Fruit fly (Drosophila melanogaster) whole organism: Measurements from ENCODE around the gene Tie.

Experiments used
- CG8478 ChIP-seq: fragments of >200 bp; optimal IDR thresholded peaks from 2 replicates; lab custom pipeline; 2018; ENCODE audit warnings: inconsistent platforms
- Dll ChIP-seq: fragments of >200 bp; optimal IDR thresholded peaks from 2 replicates; lab custom pipeline; 2017
- EcR ChIP-seq, 2 experiments: fragments of >200 bp; optimal IDR thresholded peaks; 2 replicates each; lab custom pipeline; 2017; ENCODE audit warnings: missing biosample characterization in 2 of 2, missing genetic modification characterization in 2 of 2, missing genetic modification reagents in 2 of 2
- pan ChIP-seq: fragments of >200 bp; optimal IDR thresholded peaks from 2 replicates; lab custom pipeline; 2017
- psq ChIP-seq: fragments of >200 bp; optimal IDR thresholded peaks from 2 replicates; lab custom pipeline; 2017
- usp ChIP-seq: fragments of >200 bp; optimal IDR thresholded peaks from 2 replicates; lab custom pipeline; 2017; ENCODE audit warnings: missing biosample characterization, missing genetic modification characterization, mixed read lengths

Tie gene

dm6 chr3L:4521809-4522208 is 10.1 kb downstream of the Tie start:
- TF ChIP-seq pan (lab: Kevin White, UChicago) (no peak), usp (GFP tag; lab: Kevin White, UChicago) (no peak), EcR (GFP tag; optimal IDR thresholded peaks at IDR 0.05; lab: Kevin White, UChicago) (no peak), CG8478 (no peak), psq (lab: Kevin White, UChicago) (no peak), Dll (no peak)

DNA sequence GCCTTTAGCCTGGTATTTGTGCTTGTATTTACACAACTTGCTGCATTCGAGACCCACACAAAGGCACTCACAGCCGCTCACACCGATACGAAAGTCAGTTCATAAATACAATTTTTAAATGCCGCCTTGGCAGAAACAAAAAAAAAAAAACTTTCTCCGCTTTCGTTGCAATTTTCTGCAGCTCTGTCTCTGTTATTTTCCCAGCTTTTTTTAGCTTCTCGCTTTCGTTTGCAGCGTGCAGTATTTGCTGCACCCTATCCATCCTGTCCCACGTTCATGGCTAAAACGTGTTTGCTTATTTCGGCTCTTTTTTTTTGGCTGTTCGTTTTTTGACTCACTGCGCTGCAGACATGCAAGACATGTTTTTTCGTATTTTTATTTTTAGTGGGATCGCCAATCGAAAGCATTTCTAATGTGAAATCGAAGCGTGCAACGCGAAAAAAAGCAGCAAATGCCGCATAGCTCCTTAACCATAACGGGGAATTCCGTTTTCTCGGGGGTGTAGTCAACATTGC is 12.5 kb downstream of the Tie start:
- TF ChIP-seq psq (lab: Kevin White, UChicago), result no peak
- TF ChIP-seq EcR (GFP tag; optimal IDR thresholded peaks at IDR 0.05; lab: Kevin White, UChicago), result no peak

DNA sequence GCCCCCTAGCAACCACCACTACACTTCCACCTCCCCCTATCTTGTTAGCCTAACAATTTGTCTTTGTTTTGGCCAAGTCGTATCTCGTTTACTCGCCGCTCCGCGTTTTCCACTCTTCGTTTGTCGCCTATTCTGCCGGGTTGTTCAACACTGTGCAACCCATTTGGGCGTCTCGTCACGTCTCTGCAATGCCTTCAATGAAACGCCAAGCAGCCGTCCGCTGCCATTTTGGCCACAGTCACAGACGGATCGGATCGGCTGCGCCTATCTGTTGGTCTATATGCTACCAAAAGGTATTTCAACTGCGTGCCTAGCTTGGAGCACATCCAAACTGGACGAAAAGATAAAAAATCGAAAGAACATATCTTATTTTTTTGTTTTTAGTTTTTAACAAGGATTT is 15.6 kb downstream of the Tie start:
- TF ChIP-seq pan (lab: Kevin White, UChicago) (no peak), Dll (no peak), psq (lab: Kevin White, UChicago) (no peak)

DNA sequence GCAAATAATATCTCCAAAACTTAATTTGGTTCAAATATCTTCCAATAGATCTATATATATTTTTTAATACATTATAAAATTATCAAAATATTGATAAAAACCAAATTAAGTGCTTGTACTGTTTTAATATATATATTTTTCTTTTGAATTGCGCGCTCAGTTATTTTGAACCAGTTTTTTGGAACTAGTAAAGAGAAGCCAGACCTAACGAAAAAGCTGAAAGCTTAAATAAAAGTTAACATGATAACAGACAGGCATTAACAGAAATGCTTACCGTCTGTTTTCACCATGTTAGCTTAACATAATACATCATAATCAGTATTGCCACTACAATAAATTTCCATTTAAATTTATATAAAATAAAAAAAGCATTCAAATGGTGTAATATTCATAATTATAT is 21.6 kb downstream of the Tie start:
- no peak for TF ChIP-seq EcR (GFP tag; optimal IDR thresholded peaks at IDR 0.05; lab: Kevin White, UChicago)
- no peak for TF ChIP-seq CG8478
- TF ChIP-seq usp (GFP tag; lab: Kevin White, UChicago), result no peak
- no peak for TF ChIP-seq Dll
- TF ChIP-seq psq (lab: Kevin White, UChicago), result no peak
- TF ChIP-seq pan (lab: Kevin White, UChicago), result no peak

- TF ChIP-seq CG8478 (no peak), usp (GFP tag; lab: Kevin White, UChicago) (no peak), EcR (GFP tag; optimal IDR thresholded peaks at IDR 0.05; lab: Kevin White, UChicago) (no peak), pan (lab: Kevin White, UChicago) (no peak), psq (lab: Kevin White, UChicago) (no peak), Dll (no peak)
Observed at dm6 chr3L:4508926-4509457, 23.0 kb downstream of the Tie start.

DNA sequence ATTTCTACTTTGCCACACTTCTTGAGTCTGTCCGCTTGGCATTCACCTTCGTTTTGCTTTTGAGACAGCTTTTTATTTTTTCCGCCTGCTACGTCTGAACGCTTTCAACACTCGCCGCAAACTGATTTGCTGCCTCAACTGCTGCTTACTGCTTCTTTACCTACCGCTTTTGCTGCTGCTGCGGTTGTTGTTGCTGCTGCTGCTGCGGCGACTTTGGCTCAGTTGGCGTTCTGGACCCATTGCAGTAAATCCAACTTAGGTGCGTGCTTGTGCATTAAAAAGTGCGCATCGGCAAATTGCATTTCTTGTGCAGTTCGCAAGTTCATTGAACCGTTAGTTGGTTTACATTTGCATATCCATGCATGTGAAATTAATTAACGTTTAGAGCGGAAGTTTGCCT is 23.6 kb downstream of the Tie start, which contains the start of gene NT1:
Gene NT1, minus strand, starts transcription at position 127 of the 400 bp plus-strand sequence.
- TF ChIP-seq Dll, result no peak
- TF ChIP-seq EcR (GFP tag; optimal IDR thresholded peaks at IDR 0.05; lab: Kevin White, UChicago), result peak in 1 of 2 experiments; percentile 50

dm6 chr3L:4507846-4508245 is 24.1 kb downstream of the Tie start:
- TF ChIP-seq EcR (GFP tag; optimal IDR thresholded peaks at IDR 0.05; lab: Kevin White, UChicago) (no peak), usp (GFP tag; lab: Kevin White, UChicago) (no peak), psq (lab: Kevin White, UChicago) (no peak), Dll (no peak), CG8478 (no peak), pan (lab: Kevin White, UChicago) (no peak)

DNA sequence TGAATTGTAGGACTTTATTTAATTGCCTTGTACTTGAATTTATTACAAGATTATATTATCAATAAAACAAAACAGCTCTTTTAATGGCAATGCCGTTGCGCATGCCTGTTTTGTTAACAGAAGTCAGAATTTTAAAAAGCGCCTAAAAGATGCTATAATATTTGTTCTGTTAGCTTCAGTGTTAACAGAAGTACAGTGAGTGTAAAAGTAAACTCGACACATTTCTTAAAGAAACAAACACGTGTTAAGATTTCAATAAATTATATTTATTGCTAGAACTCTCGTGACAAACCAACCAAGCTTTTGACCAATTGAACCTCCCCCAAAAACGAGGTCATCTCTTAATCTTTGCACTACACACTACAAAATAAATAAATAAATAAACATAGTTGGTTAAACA is 30.5 kb downstream of the Tie start:
- no peak for TF ChIP-seq Dll
- TF ChIP-seq CG8478, result no peak
- no peak for TF ChIP-seq psq (lab: Kevin White, UChicago)
- TF ChIP-seq pan (lab: Kevin White, UChicago), result no peak
- no peak for TF ChIP-seq usp (GFP tag; lab: Kevin White, UChicago)
- TF ChIP-seq EcR (GFP tag; optimal IDR thresholded peaks at IDR 0.05; lab: Kevin White, UChicago), result no peak

- no peak for TF ChIP-seq psq (lab: Kevin White, UChicago)
- TF ChIP-seq EcR (GFP tag; optimal IDR thresholded peaks at IDR 0.05; lab: Kevin White, UChicago), result no peak
- TF ChIP-seq Dll, result no peak
- TF ChIP-seq pan (lab: Kevin White, UChicago), result no peak
- TF ChIP-seq usp (GFP tag; lab: Kevin White, UChicago), result no peak
- no peak for TF ChIP-seq CG8478
Observed at dm6 chr3L:4500400-4500799, 31.5 kb downstream of the Tie start, which contains the start of gene CG13720. Gene CG13720, minus strand, starts transcription at chr3L:4500500.

DNA sequence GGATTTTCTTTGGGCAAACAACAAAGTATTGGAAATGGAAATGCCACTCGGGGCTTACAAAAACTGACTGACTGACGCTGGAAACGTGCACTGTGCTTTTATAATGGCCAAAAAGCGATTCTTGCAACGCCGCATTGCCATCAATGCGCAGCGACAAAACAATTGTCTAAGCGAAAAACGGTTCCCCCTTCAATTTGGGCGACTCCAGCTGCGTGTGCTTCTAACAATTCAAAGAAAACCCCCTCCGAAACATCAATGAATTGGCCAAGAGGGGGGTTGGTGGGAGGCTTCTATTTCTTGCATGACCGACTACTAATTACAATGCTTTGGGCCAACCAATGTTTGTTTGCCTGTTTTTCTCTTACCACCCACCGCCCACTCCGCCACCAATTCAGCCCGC is 34.3 kb downstream of the Tie start, which contains the start of gene CG13721:
Gene CG13721, minus strand, starts transcription at position 101 of the 400 bp plus-strand sequence.
- TF ChIP-seq usp (GFP tag; lab: Kevin White, UChicago), result no peak

DNA sequence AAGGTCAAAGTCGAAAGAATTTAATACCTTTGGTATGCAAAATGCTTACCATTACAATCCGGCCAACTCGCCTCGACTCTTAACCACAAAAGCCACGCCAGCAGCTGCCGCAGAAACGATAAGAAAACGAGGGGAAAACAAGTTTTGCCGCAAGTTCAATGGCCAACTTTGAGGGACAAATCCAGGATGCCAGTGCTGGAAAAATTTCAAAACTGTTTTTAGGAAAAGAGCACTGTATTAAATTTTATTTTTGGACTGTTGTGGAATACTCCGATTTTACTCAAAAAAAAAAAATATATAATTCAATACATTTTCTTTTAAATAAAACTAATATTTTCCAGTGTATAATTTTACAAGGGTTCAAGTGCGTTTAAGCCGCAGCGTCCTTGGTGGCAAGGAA is 37.3 kb downstream of the Tie start:
- no peak for TF ChIP-seq psq (lab: Kevin White, UChicago)
- TF ChIP-seq EcR (GFP tag; optimal IDR thresholded peaks at IDR 0.05; lab: Kevin White, UChicago), result peak in 1 of 2 experiments; percentile 66

DNA sequence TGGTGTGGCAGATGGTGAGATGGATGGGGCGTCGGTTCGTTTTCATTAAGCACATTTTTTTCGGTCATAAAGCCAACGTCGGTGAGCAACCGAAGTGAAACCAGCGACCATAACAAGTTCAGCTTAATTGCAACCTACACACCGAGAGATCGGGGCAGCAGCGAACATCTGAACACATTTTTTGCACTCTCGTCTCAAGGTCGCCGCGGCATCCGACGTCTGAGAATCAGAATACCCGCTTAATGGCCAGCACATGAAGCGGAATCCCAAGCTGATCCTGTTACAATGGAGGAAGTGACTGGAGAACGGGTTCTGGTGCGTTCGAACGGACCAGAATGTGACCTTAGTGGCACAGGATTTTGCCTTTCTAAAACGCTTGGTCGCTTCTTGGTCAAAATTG is 38.3 kb downstream of the Tie start:
- TF ChIP-seq psq (lab: Kevin White, UChicago) (no peak), pan (lab: Kevin White, UChicago) (no peak), EcR (GFP tag; optimal IDR thresholded peaks at IDR 0.05; lab: Kevin White, UChicago) (no peak), Dll (no peak), usp (GFP tag; lab: Kevin White, UChicago) (no peak), CG8478 (no peak)

DNA sequence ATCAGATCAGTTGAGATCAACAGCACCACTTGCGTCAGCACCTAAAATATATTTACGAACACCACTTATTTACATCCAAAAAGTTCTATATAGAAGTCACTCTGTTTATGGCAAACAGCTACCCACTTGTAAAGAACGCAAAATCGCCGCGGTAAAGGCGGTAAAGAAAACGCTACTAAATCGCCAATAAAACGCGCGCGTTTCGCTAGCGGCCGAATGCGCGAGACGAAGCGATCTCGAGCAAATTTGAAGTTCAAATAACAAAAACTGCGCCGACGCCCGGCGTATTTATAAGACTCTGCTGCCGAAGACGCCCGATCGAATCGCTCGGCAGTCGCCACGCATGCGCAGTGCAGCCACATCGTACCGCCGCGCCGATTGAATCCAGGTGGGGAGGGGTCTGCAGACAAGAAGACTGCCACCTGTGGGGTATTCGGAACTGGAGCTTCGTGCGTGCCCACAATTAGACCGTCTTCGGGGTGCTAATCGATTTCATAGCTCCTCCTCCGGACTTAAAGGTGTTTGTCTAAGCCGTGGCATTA is 41.2 kb downstream of the Tie start, which contains the start of gene CG13722:
Gene CG13722, minus strand, starts transcription at position 262 of the 542 bp plus-strand sequence.
- TF ChIP-seq usp (GFP tag; lab: Kevin White, UChicago), result no peak
- no peak for TF ChIP-seq pan (lab: Kevin White, UChicago)
- TF ChIP-seq EcR (GFP tag; optimal IDR thresholded peaks at IDR 0.05; lab: Kevin White, UChicago), result no peak
- no peak for TF ChIP-seq psq (lab: Kevin White, UChicago)
- TF ChIP-seq CG8478, result no peak
- TF ChIP-seq Dll, result no peak
